Worm (Caenorhabditis elegans): ENCODE results near the gene F47C12.13.

- no peak for TF ChIP-seq hmg-20 (GFP tag; IDR thresholded peaks at IDR 0.05)
- TF ChIP-seq unc-62 (GFP tag; optimal IDR thresholded peaks at IDR 0.05) = no peak
- no peak for TF ChIP-seq ceh-79 (tag; optimal IDR thresholded peaks at IDR 0.05)
- no peak for TF ChIP-seq C06A6.2 (GFP tag; conservative IDR thresholded peaks at IDR 0.05)
- no peak for TF ChIP-seq atf-7 (tag; optimal IDR thresholded peaks at IDR 0.05)
Measured at ce11 chrIV:4041006-4041405, 46.8 kb upstream of the F47C12.13 start.
